Worm (Caenorhabditis elegans) whole organism, L3 larva: ENCODE measurements around the gene W05H7.1.

Experiments
- ZK546.5 ChIP-seq: sonication (generic microtip); optimal IDR thresholded peaks from 2 replicates; lab custom pipeline; 2017; ENCODE audit warnings: missing biosample characterization, missing genetic modification characterization
- aly-2 ChIP-seq: fragments of 150-350 bp; optimal IDR thresholded peaks from 2 replicates; lab custom pipeline; 2014; ENCODE audit warnings: missing biosample characterization, missing genetic modification characterization
- ama-1 ChIP-seq: fragments of 150-350 bp; optimal IDR thresholded peaks from 2 replicates; lab custom pipeline; 2018
- ceh-16 ChIP-seq: sonication (generic microtip); optimal IDR thresholded peaks from 2 replicates; lab custom pipeline; 2017; ENCODE audit warnings: missing biosample characterization, missing genetic modification characterization
- ceh-28 ChIP-seq: fragments of 150-350 bp; optimal IDR thresholded peaks from 2 replicates; lab custom pipeline; 2014; ENCODE audit warnings: missing biosample characterization, missing genetic modification reagents, missing genetic modification characterization
- ceh-82 ChIP-seq: fragments of 150-350 bp; optimal IDR thresholded peaks from 2 replicates; lab custom pipeline; 2014; ENCODE audit warnings: missing biosample characterization, missing genetic modification characterization
- daf-12 ChIP-seq: fragments of 150-350 bp; optimal IDR thresholded peaks from 2 replicates; lab custom pipeline; 2014; ENCODE audit warnings: missing biosample characterization, missing genetic modification reagents, missing genetic modification characterization
- egl-27 ChIP-seq: sonication (generic microtip); optimal IDR thresholded peaks from 4 replicates; lab custom pipeline; 2017; ENCODE audit warnings: missing biosample characterization, missing genetic modification reagents, missing genetic modification characterization
- egl-5 ChIP-seq: fragments of 150-350 bp; optimal IDR thresholded peaks from 2 replicates; lab custom pipeline; 2017; ENCODE audit warnings: missing biosample characterization, missing genetic modification reagents, missing genetic modification characterization, inconsistent platforms
- elt-1 ChIP-seq: fragments of 150-350 bp; optimal IDR thresholded peaks from 2 replicates; lab custom pipeline; 2014; ENCODE audit warnings: missing biosample characterization, missing genetic modification characterization
- elt-2 ChIP-seq: sonication (generic microtip); optimal IDR thresholded peaks from 2 replicates; lab custom pipeline; 2016; ENCODE audit warnings: missing genetic modification reagents, mild to moderate bottlenecking, missing genetic modification characterization, missing compliant biosample characterization
- elt-3 ChIP-seq, 3 experiments: fragments of 150-350 bp in 1 of 3; sonication (generic microtip) in 2 of 3; optimal IDR thresholded peaks; 2 replicates in 2 of 3; 4 replicates in 1 of 3; lab custom pipeline; 2014 to 2017; ENCODE audit warnings: missing biosample characterization in 3 of 3, missing genetic modification characterization in 3 of 3
- eor-1 ChIP-seq, 2 experiments: fragments of 150-350 bp; optimal IDR thresholded peaks; 2 replicates each; lab custom pipeline; 2014 to 2018; ENCODE audit warnings: missing biosample characterization in 2 of 2, missing genetic modification characterization in 2 of 2
- fkh-10 ChIP-seq: sonication (generic microtip); optimal IDR thresholded peaks from 2 replicates; lab custom pipeline; 2017; ENCODE audit warnings: missing biosample characterization, missing genetic modification reagents, missing genetic modification characterization
- fkh-2 ChIP-seq: fragments of 150-350 bp; optimal IDR thresholded peaks from 2 replicates; lab custom pipeline; 2014; ENCODE audit warnings: missing biosample characterization, missing genetic modification reagents, missing genetic modification characterization
- fos-1 ChIP-seq: fragments of 150-350 bp; optimal IDR thresholded peaks from 2 replicates; lab custom pipeline; 2014; ENCODE audit warnings: missing biosample characterization, missing genetic modification characterization
- hmg-11 ChIP-seq: sonication (generic microtip); optimal IDR thresholded peaks from 2 replicates; lab custom pipeline; 2016; ENCODE audit warnings: missing genetic modification characterization, missing compliant biosample characterization
- jun-1 ChIP-seq: fragments of 150-350 bp; optimal IDR thresholded peaks from 2 replicates; lab custom pipeline; 2014; ENCODE audit warnings: missing biosample characterization, missing genetic modification reagents, missing genetic modification characterization
- lin-15B ChIP-seq: fragments of 150-350 bp; optimal IDR thresholded peaks from 2 replicates; lab custom pipeline; 2014; ENCODE audit warnings: missing biosample characterization, missing genetic modification characterization
- lin-39 ChIP-seq: fragments of 150-350 bp; optimal IDR thresholded peaks from 2 replicates; lab custom pipeline; 2018; ENCODE audit warnings: missing biosample characterization, missing genetic modification reagents, missing genetic modification characterization
- lsy-12 ChIP-seq: sonication (generic microtip); optimal IDR thresholded peaks from 2 replicates; lab custom pipeline; 2016; ENCODE audit warnings: mild to moderate bottlenecking, missing genetic modification characterization, missing compliant biosample characterization
- mdl-1 ChIP-seq: fragments of 150-350 bp; optimal IDR thresholded peaks from 2 replicates; lab custom pipeline; 2014; ENCODE audit warnings: missing biosample characterization, missing genetic modification characterization
- mml-1 ChIP-seq: fragments of 150-350 bp; sonication (generic microtip); optimal IDR thresholded peaks from 3 replicates; lab custom pipeline; 2014; ENCODE audit warnings: missing biosample characterization, missing genetic modification characterization
- nfya-1 ChIP-seq: sonication (generic microtip); optimal IDR thresholded peaks from 2 replicates; lab custom pipeline; 2017; ENCODE audit warnings: missing genetic modification characterization, mild to moderate bottlenecking, missing compliant biosample characterization, antibody characterized with exemption, moderate library complexity; ENCODE audit not compliant: insufficient read depth
- nhr-11 ChIP-seq: fragments of 150-350 bp; optimal IDR thresholded peaks from 2 replicates; lab custom pipeline; 2014; ENCODE audit warnings: missing biosample characterization, missing genetic modification characterization
- nhr-12 ChIP-seq: fragments of 150-350 bp; optimal IDR thresholded peaks from 2 replicates; lab custom pipeline; 2014; ENCODE audit warnings: missing biosample characterization, missing genetic modification characterization
- nhr-23 ChIP-seq: fragments of 150-350 bp; optimal IDR thresholded peaks from 2 replicates; lab custom pipeline; 2014; ENCODE audit warnings: missing biosample characterization, missing genetic modification reagents, missing genetic modification characterization
- nhr-237 ChIP-seq: fragments of 150-350 bp; optimal IDR thresholded peaks from 2 replicates; lab custom pipeline; 2014; ENCODE audit warnings: missing biosample characterization, missing genetic modification characterization
- nhr-25 ChIP-seq: sonication (generic microtip); optimal IDR thresholded peaks from 2 replicates; lab custom pipeline; 2017; ENCODE audit warnings: missing biosample characterization, missing genetic modification characterization
- nhr-28 ChIP-seq: fragments of 150-350 bp; optimal IDR thresholded peaks from 2 replicates; lab custom pipeline; 2014; ENCODE audit warnings: missing biosample characterization, missing genetic modification characterization
- nhr-43 ChIP-seq: sonication (generic microtip); optimal IDR thresholded peaks from 2 replicates; lab custom pipeline; 2016; ENCODE audit warnings: mild to moderate bottlenecking, missing genetic modification characterization, missing compliant biosample characterization; ENCODE audit not compliant: poor library complexity, severe bottlenecking
- nhr-67 ChIP-seq: fragments of 150-350 bp; optimal IDR thresholded peaks from 2 replicates; lab custom pipeline; 2014; ENCODE audit warnings: missing biosample characterization, missing genetic modification characterization
- nhr-76 ChIP-seq: fragments of 150-350 bp; sonication (generic microtip); optimal IDR thresholded peaks from 5 replicates; lab custom pipeline; 2014; ENCODE audit warnings: missing biosample characterization, missing genetic modification characterization
- nhr-77 ChIP-seq: fragments of 150-350 bp; optimal IDR thresholded peaks from 2 replicates; lab custom pipeline; 2014; ENCODE audit warnings: missing biosample characterization, missing genetic modification characterization
- pqm-1 ChIP-seq: fragments of 150-350 bp; optimal IDR thresholded peaks from 2 replicates; lab custom pipeline; 2017; ENCODE audit warnings: missing biosample characterization, missing genetic modification characterization, inconsistent platforms
- sea-2 ChIP-seq: fragments of 150-350 bp; sonication (generic microtip); optimal IDR thresholded peaks from 4 replicates; lab custom pipeline; 2014; ENCODE audit warnings: missing biosample characterization, missing genetic modification reagents, missing genetic modification characterization
- skn-1 ChIP-seq: fragments of 150-350 bp; optimal IDR thresholded peaks from 2 replicates; lab custom pipeline; 2014; ENCODE audit warnings: missing biosample characterization, missing genetic modification characterization
- snpc-4 ChIP-seq: fragments of 150-350 bp; optimal IDR thresholded peaks from 2 replicates; lab custom pipeline; 2014; ENCODE audit warnings: missing biosample characterization, missing genetic modification characterization
- tbx-2 ChIP-seq: sonication (generic microtip); optimal IDR thresholded peaks from 2 replicates; lab custom pipeline; 2016; ENCODE audit warnings: mild to moderate bottlenecking, missing genetic modification characterization, missing compliant biosample characterization
- unc-39 ChIP-seq: sonication (generic microtip); optimal IDR thresholded peaks from 4 replicates; lab custom pipeline; 2017; ENCODE audit warnings: missing biosample characterization, missing genetic modification characterization
- unc-62 ChIP-seq: fragments of 150-350 bp; sonication (generic microtip); optimal IDR thresholded peaks from 4 replicates; lab custom pipeline; 2014; ENCODE audit warnings: missing biosample characterization, missing genetic modification reagents, missing genetic modification characterization
- zag-1 ChIP-seq: fragments of 150-350 bp; optimal IDR thresholded peaks from 2 replicates; lab custom pipeline; 2014; ENCODE audit warnings: missing biosample characterization, missing genetic modification characterization
- ztf-11 ChIP-seq: fragments of 150-350 bp; optimal IDR thresholded peaks from 2 replicates; lab custom pipeline; 2014; ENCODE audit warnings: missing biosample characterization, missing genetic modification characterization
- ztf-4 ChIP-seq: fragments of 150-350 bp; optimal IDR thresholded peaks from 2 replicates; lab custom pipeline; 2014; ENCODE audit warnings: missing biosample characterization, missing genetic modification characterization

Gene W05H7.1

DNA sequence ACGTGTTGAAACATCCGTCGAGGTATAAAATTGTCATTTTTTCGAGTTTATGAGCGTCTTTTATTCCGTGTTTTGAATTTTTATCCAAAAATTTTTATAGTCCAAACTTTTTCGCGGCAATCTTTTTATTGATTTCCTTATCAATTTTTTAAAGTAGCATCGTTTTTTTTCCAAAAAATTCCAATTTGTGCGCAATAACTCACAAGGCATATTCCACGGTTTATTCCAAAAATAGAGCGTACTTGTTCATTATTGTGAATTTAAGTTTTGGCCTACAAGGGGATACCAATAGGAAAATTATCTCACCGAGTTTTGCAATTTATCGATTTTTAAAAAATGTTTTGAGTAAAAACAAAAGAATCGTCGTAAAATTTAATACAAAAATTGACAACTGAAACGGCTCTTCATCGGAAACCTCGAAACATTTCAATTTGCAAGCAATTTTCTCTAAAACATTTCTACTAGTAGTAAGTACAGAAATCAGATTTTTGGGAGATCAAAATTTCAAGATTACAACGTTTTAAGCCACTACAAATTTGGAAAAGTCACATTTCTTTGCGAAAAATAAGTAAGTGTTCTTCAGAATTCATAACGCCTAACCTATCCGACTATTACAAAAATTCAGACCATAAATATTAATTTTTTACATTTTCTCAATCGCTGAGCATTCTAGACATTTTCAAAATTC is 6.9 kb upstream of the W05H7.1 start:
- TF ChIP-seq pqm-1 (tag; lab: Kevin White, UChicago) (no peak), nhr-23 (tag; lab: Kevin White, UChicago) (peak; percentile 21), ceh-28 (tag; lab: Kevin White, UChicago) (peak; percentile 28), elt-2 (tag; lab: Kevin White, UChicago) (peak; percentile 34), ceh-16 (tag; lab: Kevin White, UChicago) (no peak), nhr-43 (tag; lab: Kevin White, UChicago) (no peak)

ce11 chrX:1445696-1446095 is 4.9 kb upstream of the W05H7.1 start:
- TF ChIP-seq nhr-67 (no peak), nhr-11 (no peak), ceh-28 (tag; lab: Kevin White, UChicago) (no peak), mdl-1 (tag; lab: Kevin White, UChicago) (no peak), nhr-237 (tag; lab: Kevin White, UChicago) (no peak), nhr-25 (tag; lab: Kevin White, UChicago) (peak; percentile 11), zag-1 (tag; lab: Kevin White, UChicago) (no peak), ceh-82 (tag; lab: Kevin White, UChicago) (no peak), nhr-12 (tag; lab: Kevin White, UChicago) (no peak), elt-2 (tag; lab: Kevin White, UChicago) (peak; percentile 33), ama-1 (lab: Kevin White, UChicago) (peak; percentile 89), sea-2 (GFP tag; lab: Kevin White, UChicago) (no peak), lsy-12 (peak; percentile 34), ZK546.5 (tag; lab: Kevin White, UChicago) (no peak), egl-5 (no peak), nhr-77 (tag; lab: Kevin White, UChicago) (no peak), nhr-43 (tag; lab: Kevin White, UChicago) (peak; percentile 16), nhr-23 (tag; lab: Kevin White, UChicago) (peak; percentile 33), elt-1 (no peak)
- TF ChIP-seq, all 47 proteins: peak for 6

DNA sequence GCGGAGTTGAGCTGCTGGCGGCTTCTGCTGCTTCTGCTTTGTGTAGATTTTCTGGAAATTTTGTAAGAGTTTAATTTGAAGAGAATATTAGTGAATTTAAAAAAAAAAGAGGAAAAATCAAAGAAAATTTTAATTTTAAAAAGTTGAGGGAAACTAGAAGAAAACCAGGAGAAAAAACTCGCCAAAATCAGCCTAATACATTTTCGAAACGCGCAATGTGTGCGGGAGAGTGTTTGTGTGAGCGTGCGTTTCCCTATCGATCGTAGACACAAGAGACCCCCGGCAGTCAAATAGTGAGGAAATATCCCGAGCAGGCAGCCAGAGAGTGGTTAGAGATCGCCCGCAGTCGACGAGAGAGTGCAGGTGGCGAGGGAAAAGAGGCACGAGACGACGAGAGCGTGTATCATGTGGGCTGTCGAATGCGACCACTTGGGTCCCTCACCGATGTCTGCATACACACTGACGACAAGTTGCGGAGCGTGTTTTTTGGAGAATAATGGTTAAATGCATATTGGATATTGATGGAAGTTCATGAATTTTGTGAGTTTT is 3.9 kb upstream of the W05H7.1 start, which contains the start of gene zfp-3:
zfp-3 (minus strand) TSS at position 51 of the 549 bp plus-strand sequence.
- peak; percentile 61 for TF ChIP-seq elt-1
- TF ChIP-seq nhr-11 = peak; percentile 71
- TF ChIP-seq nhr-23 (tag; lab: Kevin White, UChicago) = peak; percentile 93
- no peak for TF ChIP-seq fkh-2 (tag; lab: Kevin White, UChicago)
- TF ChIP-seq ceh-28 (tag; lab: Kevin White, UChicago) = peak; percentile 95
- TF ChIP-seq tbx-2 (tag; lab: Kevin White, UChicago) = peak; percentile 87
- peak; percentile 87 for TF ChIP-seq lin-15B (tag; lab: Kevin White, UChicago)
- no peak for TF ChIP-seq ztf-4
- TF ChIP-seq skn-1 = peak; percentile 91
- peak; percentile 88 for TF ChIP-seq fkh-10 (GFP tag; lab: Kevin White, UChicago)
- TF ChIP-seq nfya-1 (tag; lab: Kevin White, UChicago) = peak; percentile 97
- TF ChIP-seq egl-5 = peak; percentile 79
- TF ChIP-seq sea-2 (GFP tag; lab: Kevin White, UChicago) = peak; percentile 78
- TF ChIP-seq ZK546.5 (tag; lab: Kevin White, UChicago) = peak; percentile 14
- peak; percentile 98 for TF ChIP-seq jun-1
- TF ChIP-seq nhr-28 (tag; lab: Kevin White, UChicago) = no peak
- peak; percentile 81 for TF ChIP-seq pqm-1 (tag; lab: Kevin White, UChicago)
- no peak for TF ChIP-seq aly-2 (tag; lab: Kevin White, UChicago)
- TF ChIP-seq ztf-11 (tag; lab: Kevin White, UChicago) = no peak
- TF ChIP-seq nhr-43 (tag; lab: Kevin White, UChicago) = peak; percentile 86
- TF ChIP-seq zag-1 (tag; lab: Kevin White, UChicago) = no peak
- peak; percentile 90 for TF ChIP-seq unc-62
- peak; percentile 77 for TF ChIP-seq nhr-77 (tag; lab: Kevin White, UChicago)
- peak; percentile 91 for TF ChIP-seq mdl-1 (tag; lab: Kevin White, UChicago)
- TF ChIP-seq mml-1 (tag; lab: Kevin White, UChicago) = peak; percentile 17
- TF ChIP-seq elt-3 (tag; optimal IDR thresholded peaks at IDR 0.05; lab: Kevin White, UChicago) = peak in 1 of 3 experiments; percentile 20
- no peak for TF ChIP-seq daf-12 (tag; lab: Kevin White, UChicago)
- peak; percentile 73 for TF ChIP-seq fos-1
- TF ChIP-seq eor-1 (tag; optimal IDR thresholded peaks at IDR 0.05; lab: Kevin White, UChicago) = no peak
- no peak for TF ChIP-seq nhr-237 (tag; lab: Kevin White, UChicago)
- peak; percentile 82 for TF ChIP-seq snpc-4 (tag; lab: Kevin White, UChicago)
- peak; percentile 62 for TF ChIP-seq ama-1 (lab: Kevin White, UChicago)
- TF ChIP-seq lin-39 (tag; lab: Kevin White, UChicago) = peak; percentile 97
- peak; percentile 76 for TF ChIP-seq ceh-82 (tag; lab: Kevin White, UChicago)
- peak; percentile 82 for TF ChIP-seq elt-2 (tag; lab: Kevin White, UChicago)
- peak; percentile 99 for TF ChIP-seq hmg-11
- TF ChIP-seq nhr-76 (tag; lab: Kevin White, UChicago) = no peak
- peak; percentile 93 for TF ChIP-seq nhr-25 (tag; lab: Kevin White, UChicago)
- no peak for TF ChIP-seq unc-39 (tag; lab: Kevin White, UChicago)
- peak; percentile 83 for TF ChIP-seq lsy-12
- TF ChIP-seq ceh-16 (tag; lab: Kevin White, UChicago) = no peak
- peak; percentile 89 for TF ChIP-seq egl-27
